Worm (Caenorhabditis elegans) whole organism, mixed stage, embryonic: Measurements from ENCODE around the gene F53F4.16.

Experiments used
- bed-3 ChIP-seq: fragments of 200-800 bp; sonication (Bioruptor generic); optimal IDR thresholded peaks from 3 replicates; lab custom pipeline; 2018; ENCODE audit warnings: mild to moderate bottlenecking, missing genetic modification characterization, moderate library complexity, missing compliant biosample characterization
- blmp-1 ChIP-seq: fragments of 150-350 bp; optimal IDR thresholded peaks from 2 replicates; lab custom pipeline; 2014; ENCODE audit warnings: missing biosample characterization, missing genetic modification characterization
- ceh-39 ChIP-seq: fragments of 150-350 bp; optimal IDR thresholded peaks from 2 replicates; lab custom pipeline; 2014; ENCODE audit warnings: missing biosample characterization, missing genetic modification characterization
- ceh-83 ChIP-seq: fragments of 200-800 bp; sonication (Bioruptor generic); optimal IDR thresholded peaks from 2 replicates; lab custom pipeline; 2018; ENCODE audit warnings: mild to moderate bottlenecking, missing genetic modification characterization, missing compliant biosample characterization
- ces-1 ChIP-seq: fragments of 150-350 bp; optimal IDR thresholded peaks from 2 replicates; lab custom pipeline; 2014; ENCODE audit warnings: missing biosample characterization, missing genetic modification reagents, missing genetic modification characterization
- cnd-1 ChIP-seq: fragments of 200-800 bp; sonication (Bioruptor generic); optimal IDR thresholded peaks from 2 replicates; lab custom pipeline; 2018; ENCODE audit warnings: mild to moderate bottlenecking, missing genetic modification characterization, missing compliant biosample characterization
- drap-1 ChIP-seq: fragments of 200-800 bp; sonication (Bioruptor generic); optimal IDR thresholded peaks from 3 replicates; lab custom pipeline; 2018; ENCODE audit warnings: mild to moderate bottlenecking, missing genetic modification characterization, missing compliant biosample characterization
- elt-1 ChIP-seq: sonication (generic microtip); optimal IDR thresholded peaks from 2 replicates; lab custom pipeline; 2017; ENCODE audit warnings: missing genetic modification characterization, mild to moderate bottlenecking, missing compliant biosample characterization, antibody characterized with exemption, moderate library complexity, borderline replicate concordance; ENCODE audit not compliant: insufficient read depth
- elt-3 ChIP-seq: fragments of 150-350 bp; optimal IDR thresholded peaks from 2 replicates; lab custom pipeline; 2014; ENCODE audit warnings: missing biosample characterization, missing genetic modification characterization
- ham-2 ChIP-seq: fragments of 200-800 bp; sonication (Bioruptor generic); optimal IDR thresholded peaks from 2 replicates; lab custom pipeline; 2018; ENCODE audit warnings: mild to moderate bottlenecking, missing genetic modification characterization, missing compliant biosample characterization
- lin-13 ChIP-seq: fragments of 150-350 bp; optimal IDR thresholded peaks from 2 replicates; lab custom pipeline; 2014; ENCODE audit warnings: missing biosample characterization, missing genetic modification characterization
- lin-32 ChIP-seq: fragments of 200-800 bp; sonication (Bioruptor generic); optimal IDR thresholded peaks from 2 replicates; lab custom pipeline; 2018; ENCODE audit warnings: mild to moderate bottlenecking, missing genetic modification characterization, missing compliant biosample characterization
- lsy-2 ChIP-seq: fragments of 150-350 bp; optimal IDR thresholded peaks from 2 replicates; lab custom pipeline; 2014; ENCODE audit warnings: missing biosample characterization, missing genetic modification characterization
- mep-1 ChIP-seq: fragments of 150-350 bp; optimal IDR thresholded peaks from 2 replicates; lab custom pipeline; 2017; ENCODE audit warnings: missing biosample characterization, missing genetic modification reagents, missing genetic modification characterization, inconsistent platforms
- mls-2 ChIP-seq: sonication (generic microtip); optimal IDR thresholded peaks from 2 replicates; lab custom pipeline; 2016; ENCODE audit warnings: mild to moderate bottlenecking, missing genetic modification characterization, moderate library complexity, missing compliant biosample characterization
- nhr-12 ChIP-seq: fragments of 150-350 bp; optimal IDR thresholded peaks from 2 replicates; lab custom pipeline; 2014; ENCODE audit warnings: missing biosample characterization, missing genetic modification characterization
- nhr-2 ChIP-seq: fragments of 150-350 bp; optimal IDR thresholded peaks from 2 replicates; lab custom pipeline; 2014; ENCODE audit warnings: missing biosample characterization, missing genetic modification characterization
- nhr-28 ChIP-seq: fragments of 150-350 bp; optimal IDR thresholded peaks from 2 replicates; lab custom pipeline; 2014; ENCODE audit warnings: missing biosample characterization, missing genetic modification characterization
- nhr-76 ChIP-seq: sonication (generic microtip); optimal IDR thresholded peaks from 2 replicates; lab custom pipeline; 2017; ENCODE audit warnings: missing biosample characterization, missing genetic modification characterization
- sem-2 ChIP-seq: fragments of 200-800 bp; sonication (Bioruptor generic); optimal IDR thresholded peaks from 2 replicates; lab custom pipeline; 2018; ENCODE audit warnings: mild to moderate bottlenecking, missing genetic modification characterization, missing compliant biosample characterization
- snpc-4 ChIP-seq: fragments of 150-350 bp; optimal IDR thresholded peaks from 2 replicates; lab custom pipeline; 2014; ENCODE audit warnings: missing biosample characterization, missing genetic modification characterization
- sptf-1 ChIP-seq: sonication (generic microtip); optimal IDR thresholded peaks from 2 replicates; lab custom pipeline; 2017; ENCODE audit warnings: mild to moderate bottlenecking, missing genetic modification characterization, moderate library complexity, missing compliant biosample characterization
- tbx-8 ChIP-seq: fragments of 200-800 bp; sonication (Bioruptor generic); optimal IDR thresholded peaks from 2 replicates; lab custom pipeline; 2018; ENCODE audit warnings: mild to moderate bottlenecking, missing genetic modification characterization, moderate library complexity, missing compliant biosample characterization
- unc-120 ChIP-seq: sonication (generic microtip); optimal IDR thresholded peaks from 2 replicates; lab custom pipeline; 2017; ENCODE audit warnings: missing genetic modification characterization, missing compliant biosample characterization; ENCODE audit not compliant: poor library complexity, severe bottlenecking
- unc-39 ChIP-seq: fragments of 150-350 bp; optimal IDR thresholded peaks from 2 replicates; lab custom pipeline; 2014; ENCODE audit warnings: missing biosample characterization, missing genetic modification characterization
- unc-62 ChIP-seq: fragments of 150-350 bp; optimal IDR thresholded peaks from 2 replicates; lab custom pipeline; 2014; ENCODE audit warnings: missing biosample characterization, missing genetic modification reagents, missing genetic modification characterization
- zip-8 ChIP-seq: fragments of 150-350 bp; optimal IDR thresholded peaks from 2 replicates; lab custom pipeline; 2014; ENCODE audit warnings: missing biosample characterization, missing genetic modification characterization
- ztf-11 ChIP-seq: fragments of 150-350 bp; optimal IDR thresholded peaks from 2 replicates; lab custom pipeline; 2014; ENCODE audit warnings: missing biosample characterization, missing genetic modification characterization

The F53F4.16 gene

ce11 chrV:13625517-13626097, 4.0 kb upstream of the F53F4.16 start, which contains the start of the genes nduv-2 and F53F4.12:
Gene nduv-2 (minus strand): TSS chrV:13625567.
Gene F53F4.12 (plus strand): TSS chrV:13626047.
- TF ChIP-seq ham-2 (GFP tag; lab: Kevin White, UChicago) (no peak), ceh-83 (GFP tag; lab: Kevin White, UChicago) (no peak)

ce11 chrV:13624424-13624823, 2.8 kb upstream of the F53F4.16 start, which contains the start of gene F53F4.11:
Gene F53F4.11 (minus strand): TSS chrV:13624524.
- TF ChIP-seq blmp-1 (tag; lab: Kevin White, UChicago) (no peak), lsy-2 (tag; lab: Kevin White, UChicago) (no peak)

DNA sequence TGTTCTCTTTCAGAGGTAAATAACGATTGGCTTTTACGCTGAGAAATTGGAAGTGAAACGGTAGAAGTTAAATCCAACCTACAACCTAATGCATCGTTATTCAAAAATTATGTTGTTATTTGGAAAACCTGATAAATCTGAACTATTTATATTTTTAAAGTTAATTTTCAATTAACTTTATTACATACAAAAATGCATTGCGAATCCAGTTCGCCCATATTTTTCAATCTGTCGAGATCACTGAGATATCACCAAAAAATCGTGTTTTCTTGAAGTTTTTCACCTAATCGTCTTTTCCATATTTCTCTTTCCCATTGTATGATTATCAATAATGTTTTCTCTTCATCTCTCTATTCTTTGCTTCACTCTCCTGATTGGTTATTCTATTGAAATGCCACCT, 944 bp downstream of the F53F4.16 start, which contains the start of gene F53F4.15:
Gene F53F4.15, plus strand, starts transcription at position 301 of the 400 bp plus-strand sequence.
- TF ChIP-seq sptf-1 (tag; lab: Kevin White, UChicago) = no peak
- no peak for TF ChIP-seq lsy-2 (tag; lab: Kevin White, UChicago)
- no peak for TF ChIP-seq unc-120
- TF ChIP-seq drap-1 = no peak
- TF ChIP-seq nhr-2 = no peak
- no peak for TF ChIP-seq sem-2 (GFP tag; lab: Kevin White, UChicago)
- no peak for TF ChIP-seq elt-3 (tag; lab: Kevin White, UChicago)
- no peak for TF ChIP-seq cnd-1 (tag; lab: Kevin White, UChicago)

DNA sequence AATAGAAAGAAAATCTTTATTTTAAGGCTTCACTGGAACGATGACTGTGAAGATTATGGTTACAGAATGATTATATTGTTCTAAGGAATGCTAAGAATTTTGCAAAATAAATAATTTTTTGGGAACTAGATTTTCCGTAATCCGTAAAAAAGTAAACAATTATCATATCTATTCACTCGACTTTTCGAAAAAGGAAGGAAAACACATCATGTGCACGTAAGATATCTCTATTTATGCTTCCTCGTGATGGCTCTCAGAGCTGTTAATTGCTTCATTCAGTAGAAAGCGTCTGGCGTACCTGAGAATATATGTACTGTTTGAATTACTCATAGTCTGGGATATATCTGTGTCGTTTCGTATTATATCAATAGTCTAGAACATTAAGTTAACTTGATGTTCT, 1.9 kb downstream of the F53F4.16 start, which contains the start of gene srd-11:
Gene srd-11, minus strand, starts transcription at position 101 of the 400 bp plus-strand sequence.
- no peak for TF ChIP-seq bed-3
- no peak for TF ChIP-seq mls-2
- TF ChIP-seq nhr-12 = no peak
- TF ChIP-seq elt-3 (tag; lab: Kevin White, UChicago) = no peak
- no peak for TF ChIP-seq lin-32 (GFP tag; lab: Kevin White, UChicago)
- TF ChIP-seq drap-1 = no peak
- TF ChIP-seq zip-8 (tag; lab: Kevin White, UChicago) = no peak

- TF ChIP-seq nhr-2 = no peak
- TF ChIP-seq blmp-1 (tag; lab: Kevin White, UChicago) = no peak
- TF ChIP-seq unc-62 = no peak
- no peak for TF ChIP-seq snpc-4 (tag; lab: Kevin White, UChicago)
- no peak for TF ChIP-seq ham-2 (GFP tag; lab: Kevin White, UChicago)
- no peak for TF ChIP-seq lin-13 (tag; lab: Kevin White, UChicago)
- no peak for TF ChIP-seq elt-3 (tag; lab: Kevin White, UChicago)
- no peak for TF ChIP-seq ces-1 (GFP tag; lab: Kevin White, UChicago)
- no peak for TF ChIP-seq nhr-12
- no peak for TF ChIP-seq sptf-1 (tag; lab: Kevin White, UChicago)
- TF ChIP-seq mep-1 (tag; lab: Kevin White, UChicago) = no peak
- TF ChIP-seq ceh-83 (GFP tag; lab: Kevin White, UChicago) = no peak
- TF ChIP-seq elt-1 (tag; lab: Kevin White, UChicago) = no peak
- TF ChIP-seq nhr-28 = no peak
- TF ChIP-seq unc-120 = no peak
- TF ChIP-seq tbx-8 (GFP tag; lab: Kevin White, UChicago) = no peak
- no peak for TF ChIP-seq zip-8 (tag; lab: Kevin White, UChicago)
- no peak for TF ChIP-seq cnd-1 (tag; lab: Kevin White, UChicago)
These were observed 7.8 kb downstream of the F53F4.16 start, which contains the start of gene F53F4.7 for ce11 chrV:13613870-13614269. Gene F53F4.7 (minus strand): TSS chrV:13613970.

- TF ChIP-seq ceh-83 (GFP tag; lab: Kevin White, UChicago) (no peak), nhr-12 (no peak), unc-39 (tag; lab: Kevin White, UChicago) (no peak), cnd-1 (tag; lab: Kevin White, UChicago) (no peak), mep-1 (tag; lab: Kevin White, UChicago) (no peak), nhr-76 (tag; lab: Kevin White, UChicago) (no peak), ces-1 (GFP tag; lab: Kevin White, UChicago) (no peak), ztf-11 (tag; lab: Kevin White, UChicago) (no peak), nhr-28 (no peak), unc-62 (no peak), ceh-39 (tag; lab: Kevin White, UChicago) (no peak), ham-2 (GFP tag; lab: Kevin White, UChicago) (no peak)
- TF ChIP-seq, all 35 proteins: peak for 0
These were observed 9.8 kb downstream of the F53F4.16 start, which contains the start of gene spig-9 for ce11 chrV:13611782-13612181. Gene spig-9 (minus strand): TSS chrV:13611882.
